Worm (Caenorhabditis elegans) whole organism, early embryonic: ENCODE data around the gene F58B6.1.
A peak's percentile ranks its signal among the peaks of the same experiment; 100 is the strongest.
"Not testable (repeated sequence)": the region's sequence is repeated elsewhere in the genome, so short reads cannot be mapped to it uniquely, and the experiment has no call there.

Experiments
- B0310.2 ChIP-seq: sonication (generic microtip); optimal IDR thresholded peaks from 2 replicates; lab custom pipeline; 2016; ENCODE audit warnings: mild to moderate bottlenecking, missing genetic modification characterization, missing compliant biosample characterization
- F13C5.2 ChIP-seq: sonication (generic microtip); optimal IDR thresholded peaks from 2 replicates; lab custom pipeline; 2017; ENCODE audit warnings: mild to moderate bottlenecking, missing genetic modification characterization, inconsistent platforms, missing compliant biosample characterization
- aly-1 ChIP-seq: sonication (generic microtip); optimal IDR thresholded peaks from 2 replicates; lab custom pipeline; 2016; ENCODE audit warnings: missing genetic modification characterization, missing compliant biosample characterization
- ama-1 ChIP-seq: fragments of 150-350 bp; optimal IDR thresholded peaks from 2 replicates; lab custom pipeline; 2014
- ceh-13 ChIP-seq: fragments of 200-800 bp; sonication (Bioruptor generic); optimal IDR thresholded peaks from 2 replicates; lab custom pipeline; 2018; ENCODE audit warnings: mild to moderate bottlenecking, missing genetic modification characterization, missing compliant biosample characterization
- ceh-36 ChIP-seq: sonication (generic microtip); optimal IDR thresholded peaks from 2 replicates; lab custom pipeline; 2016; ENCODE audit warnings: missing genetic modification characterization, inconsistent platforms, missing compliant biosample characterization
- ets-7 ChIP-seq: sonication (generic microtip); optimal IDR thresholded peaks from 2 replicates; lab custom pipeline; 2016; ENCODE audit warnings: missing genotype, missing genetic modification characterization, missing compliant biosample characterization
- flt-1 ChIP-seq: fragments of 200-800 bp; sonication (Bioruptor generic); IDR thresholded peaks from 2 replicates; pipeline ENCODE4 v1.3.6; 2022; ENCODE audit warnings: missing genetic modification characterization, missing compliant biosample characterization
- hmbx-1 ChIP-seq: sonication (generic microtip); optimal IDR thresholded peaks from 2 replicates; lab custom pipeline; 2016; ENCODE audit warnings: mild to moderate bottlenecking, missing genetic modification characterization, missing compliant biosample characterization
- hmg-4 ChIP-seq: fragments of 200-800 bp; sonication (Bioruptor generic); optimal IDR thresholded peaks from 2 replicates; lab custom pipeline; 2018; ENCODE audit warnings: mild to moderate bottlenecking, missing genetic modification characterization, missing compliant biosample characterization
- hnd-1 ChIP-seq: sonication (generic microtip); optimal IDR thresholded peaks from 2 replicates; lab custom pipeline; 2016; ENCODE audit warnings: missing genetic modification characterization, missing compliant biosample characterization
- pes-1 ChIP-seq: fragments of 200-800 bp; sonication (Bioruptor generic); IDR thresholded peaks from 2 replicates; pipeline ENCODE4 v1.3.6; 2022; ENCODE audit warnings: missing genetic modification reagents, missing genetic modification characterization, missing compliant biosample characterization
- scrt-1 ChIP-seq: fragments of 200-800 bp; sonication (Bioruptor generic); IDR thresholded peaks from 2 replicates; pipeline ENCODE4 v1.3.6; 2022; ENCODE audit warnings: missing genetic modification characterization, missing compliant biosample characterization
- sea-1 ChIP-seq: fragments of 200-800 bp; sonication (Bioruptor generic); conservative IDR thresholded peaks from 2 replicates; pipeline ENCODE4 v1.3.6; 2022; ENCODE audit warnings: missing genetic modification characterization, missing compliant biosample characterization
- tbx-11 ChIP-seq: fragments of 200-800 bp; sonication (Bioruptor generic); IDR thresholded peaks from 2 replicates; pipeline ENCODE4 v1.3.6; 2022; ENCODE audit warnings: missing genetic modification characterization, missing compliant biosample characterization
- tbx-37 ChIP-seq: fragments of 200-800 bp; sonication (Bioruptor generic); conservative IDR thresholded peaks from 2 replicates; pipeline ENCODE4 v1.3.6; 2022; ENCODE audit warnings: missing genetic modification reagents, missing genetic modification characterization, missing compliant biosample characterization
- tra-4 ChIP-seq: sonication (generic microtip); optimal IDR thresholded peaks from 2 replicates; lab custom pipeline; 2017; ENCODE audit warnings: missing genetic modification characterization, missing compliant biosample characterization

Gene F58B6.1

DNA sequence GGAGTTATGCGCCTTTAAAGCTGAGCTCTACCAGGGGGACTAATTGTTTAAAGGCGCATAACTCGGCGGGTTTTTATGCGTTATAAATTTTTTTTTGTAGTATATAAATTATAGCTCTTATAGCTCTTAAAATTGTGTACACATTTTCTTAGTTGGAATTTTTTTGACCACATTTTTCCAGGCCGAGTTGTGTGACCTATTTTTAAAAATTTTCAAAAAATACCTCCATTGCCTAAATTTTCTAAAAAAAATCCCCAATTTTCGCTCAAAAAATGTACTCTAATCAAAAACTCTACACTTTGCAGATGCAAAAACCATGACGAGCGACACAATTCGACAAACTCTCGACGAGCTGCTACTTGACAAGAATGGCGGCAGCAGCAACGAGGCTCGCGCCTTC is 12.8 kb downstream of the F58B6.1 start, which contains the start of gene exc-6:
Gene exc-6, plus strand, starts transcription at position 301 of the 400 bp plus-strand sequence.
- TF ChIP-seq ama-1 (lab: Kevin White, UChicago) (no peak), tra-4 (no peak), pes-1 (GFP tag; lab: Robert Waterston, UW) (no peak), hnd-1 (no peak), aly-1 (tag; lab: Kevin White, UChicago) (no peak), scrt-1 (GFP tag; lab: Robert Waterston, UW) (no peak), ceh-13 (no peak), F13C5.2 (tag; lab: Kevin White, UChicago) (no peak), sea-1 (no peak), hmbx-1 (tag; lab: Kevin White, UChicago) (no peak), B0310.2 (no peak), ets-7 (tag; lab: Kevin White, UChicago) (no peak), flt-1 (no peak), tbx-37 (GFP tag; lab: Robert Waterston, UW) (no peak), hmg-4 (GFP tag; lab: Kevin White, UChicago) (no peak), tbx-11 (GFP tag; lab: Robert Waterston, UW) (no peak), ceh-36 (tag; lab: Kevin White, UChicago) (no peak)

DNA sequence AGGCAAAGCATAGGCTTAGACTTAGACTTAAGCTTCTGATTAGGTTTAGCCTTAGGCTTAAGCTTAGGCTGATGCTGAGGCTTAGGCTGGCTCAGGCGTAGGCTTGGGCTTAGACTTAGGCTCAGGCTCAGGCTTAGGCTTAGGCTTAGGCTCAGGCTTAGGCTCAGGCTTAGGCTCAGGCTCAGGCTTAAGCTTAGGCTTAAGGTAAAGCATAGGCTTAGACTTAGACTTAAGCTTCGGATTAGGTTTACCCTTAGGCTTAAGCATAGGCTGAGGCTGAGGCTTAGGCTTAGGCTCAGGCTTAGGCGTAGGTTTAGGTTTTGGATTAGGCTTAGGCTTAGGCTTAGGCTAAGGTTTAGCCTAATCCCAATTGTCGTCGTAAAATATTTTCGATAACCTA is 16.2 kb downstream of the F58B6.1 start:
- TF ChIP-seq ceh-36 (tag; lab: Kevin White, UChicago) (peak; percentile 89), tra-4 (no peak)

DNA sequence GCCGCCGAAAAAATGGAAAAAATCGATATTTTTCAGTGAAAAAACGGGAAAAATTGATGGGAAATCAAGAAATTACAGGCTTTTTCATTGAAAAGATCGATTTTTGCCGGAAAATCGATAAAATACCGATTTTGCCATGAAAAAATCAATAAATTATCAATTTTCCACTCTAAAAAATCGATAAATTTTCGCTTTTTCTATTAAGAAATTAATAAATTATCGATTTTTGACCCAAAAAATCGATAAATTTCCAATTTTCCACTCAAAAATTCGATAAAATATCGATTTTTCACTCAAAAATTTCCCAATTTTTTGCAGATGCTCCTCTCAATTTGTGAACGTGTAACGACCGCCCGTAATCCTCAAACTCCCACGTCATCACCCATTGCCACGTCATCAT is 21.3 kb downstream of the F58B6.1 start:
- no peak for TF ChIP-seq scrt-1 (GFP tag; lab: Robert Waterston, UW)
- TF ChIP-seq tbx-37 (GFP tag; lab: Robert Waterston, UW): no peak
- TF ChIP-seq hmbx-1 (tag; lab: Kevin White, UChicago): no peak
- no peak for TF ChIP-seq flt-1
- no peak for TF ChIP-seq ceh-13
- TF ChIP-seq tra-4: no peak
- no peak for TF ChIP-seq ceh-36 (tag; lab: Kevin White, UChicago)
- TF ChIP-seq aly-1 (tag; lab: Kevin White, UChicago): no peak
- TF ChIP-seq hmg-4 (GFP tag; lab: Kevin White, UChicago): no peak

DNA sequence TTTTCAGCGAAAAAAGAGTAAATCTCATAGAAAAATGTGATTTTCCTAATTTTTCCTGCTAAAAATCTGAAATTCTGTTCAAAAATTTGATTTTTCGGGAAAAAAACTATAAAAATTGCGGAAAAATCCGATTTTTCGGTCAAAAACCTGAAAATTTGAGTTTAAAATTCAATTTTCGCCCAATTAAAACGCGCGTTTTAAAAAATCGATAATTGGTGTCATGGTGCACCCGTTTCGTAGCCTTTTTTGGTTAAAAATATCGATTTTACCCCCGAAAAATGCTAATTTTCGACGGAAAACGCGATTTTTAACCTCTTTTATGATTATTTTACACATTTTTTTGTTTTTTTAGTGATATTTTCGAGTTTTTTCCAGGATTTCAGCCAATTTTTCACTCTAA is 30.8 kb downstream of the F58B6.1 start:
- no peak for TF ChIP-seq hnd-1

DNA sequence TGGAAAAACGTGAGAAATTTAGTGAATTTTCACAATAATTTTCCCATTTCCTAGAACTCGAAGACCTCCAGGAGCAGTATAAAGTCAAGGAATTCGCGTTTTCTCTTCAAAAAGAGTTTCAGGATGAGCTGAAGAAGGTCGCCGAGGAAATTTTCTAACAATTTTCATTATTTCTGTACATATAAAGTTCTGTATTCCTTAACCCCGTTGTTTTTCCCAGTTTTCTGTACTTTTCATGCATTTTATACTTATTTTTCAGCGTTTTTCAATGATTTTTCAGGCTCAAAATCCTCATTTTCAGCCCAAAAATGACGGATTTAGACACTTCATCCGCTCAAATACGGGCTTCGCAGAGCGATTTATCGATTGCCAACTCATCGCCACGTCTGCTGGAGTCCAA is 34.6 kb downstream of the F58B6.1 start, which contains the start of gene par-2:
Gene par-2, plus strand, starts transcription at position 301 of the 400 bp plus-strand sequence.
- no peak for TF ChIP-seq tbx-37 (GFP tag; lab: Robert Waterston, UW)
- no peak for TF ChIP-seq ceh-36 (tag; lab: Kevin White, UChicago)
- TF ChIP-seq ama-1 (lab: Kevin White, UChicago): no peak
- no peak for TF ChIP-seq scrt-1 (GFP tag; lab: Robert Waterston, UW)
- TF ChIP-seq B0310.2: no peak
- no peak for TF ChIP-seq hnd-1
- no peak for TF ChIP-seq ets-7 (tag; lab: Kevin White, UChicago)
- TF ChIP-seq pes-1 (GFP tag; lab: Robert Waterston, UW): no peak
- TF ChIP-seq hmg-4 (GFP tag; lab: Kevin White, UChicago): no peak
- TF ChIP-seq hmbx-1 (tag; lab: Kevin White, UChicago): no peak
- no peak for TF ChIP-seq tra-4
- no peak for TF ChIP-seq ceh-13
- TF ChIP-seq flt-1: no peak
- no peak for TF ChIP-seq sea-1
- no peak for TF ChIP-seq aly-1 (tag; lab: Kevin White, UChicago)
- TF ChIP-seq F13C5.2 (tag; lab: Kevin White, UChicago): no peak

DNA sequence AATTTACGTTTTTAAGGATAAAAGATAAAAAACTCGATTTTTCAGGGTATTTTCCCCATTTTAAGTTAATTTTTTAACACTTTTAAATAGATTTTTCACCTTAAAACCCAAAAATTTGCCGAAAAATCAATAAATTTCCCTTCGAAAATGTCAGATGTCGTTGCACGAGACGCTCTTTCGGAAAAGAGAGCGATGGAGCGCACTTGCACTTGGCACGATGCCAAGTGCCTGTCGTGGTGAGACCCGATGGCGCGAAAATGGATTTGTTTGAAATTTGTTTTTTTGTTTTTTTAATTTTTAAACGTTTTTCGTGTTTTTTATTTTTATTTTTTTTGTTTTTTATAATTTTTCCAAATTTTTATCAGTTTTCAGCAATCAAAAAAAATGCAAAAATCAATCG is 35.2 kb downstream of the F58B6.1 start, which contains the start of the genes rab-18 and kbp-4:
Gene rab-18, minus strand, starts transcription at position 240 of the 400 bp plus-strand sequence.
Gene kbp-4, plus strand, starts transcription at position 366 of the 400 bp plus-strand sequence.
- no peak for TF ChIP-seq tbx-11 (GFP tag; lab: Robert Waterston, UW)
- TF ChIP-seq flt-1: no peak
- TF ChIP-seq ceh-13: no peak
- no peak for TF ChIP-seq tra-4
- TF ChIP-seq ceh-36 (tag; lab: Kevin White, UChicago): no peak
- TF ChIP-seq aly-1 (tag; lab: Kevin White, UChicago): no peak
- TF ChIP-seq hmg-4 (GFP tag; lab: Kevin White, UChicago): no peak
- TF ChIP-seq hnd-1: no peak
- TF ChIP-seq ama-1 (lab: Kevin White, UChicago): no peak
- TF ChIP-seq scrt-1 (GFP tag; lab: Robert Waterston, UW): no peak
- peak; percentile 68 for TF ChIP-seq F13C5.2 (tag; lab: Kevin White, UChicago)
- 0 out of 2 replicates have a peak, but pooled peaks have one; percentile 4 for TF ChIP-seq tbx-37 (GFP tag; lab: Robert Waterston, UW)

DNA sequence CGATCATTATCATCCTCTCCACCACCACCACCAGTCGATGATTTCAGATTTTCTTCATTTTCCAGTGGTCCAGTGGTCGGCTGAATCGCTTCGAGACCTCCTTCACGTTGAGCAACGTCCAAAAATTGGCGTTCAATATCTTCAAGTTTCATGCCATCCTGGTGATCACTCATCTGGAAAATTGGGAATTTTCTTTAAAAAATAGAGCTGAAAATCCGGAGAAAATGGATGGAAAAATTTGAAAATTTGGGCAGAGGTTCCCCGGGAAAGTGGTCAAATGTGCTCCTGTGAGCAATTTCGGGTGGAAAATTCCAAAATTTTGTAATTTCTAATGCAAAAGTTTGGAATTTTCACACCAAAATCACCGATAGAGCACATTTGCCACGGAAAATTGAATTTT is 39.3 kb downstream of the F58B6.1 start, which contains the start of gene uaf-1:
Gene uaf-1, minus strand, starts transcription at position 173 of the 400 bp plus-strand sequence.
- not testable (repeated sequence) for TF ChIP-seq hmbx-1 (tag; lab: Kevin White, UChicago); ceh-36 (tag; lab: Kevin White, UChicago); ama-1 (lab: Kevin White, UChicago)

DNA sequence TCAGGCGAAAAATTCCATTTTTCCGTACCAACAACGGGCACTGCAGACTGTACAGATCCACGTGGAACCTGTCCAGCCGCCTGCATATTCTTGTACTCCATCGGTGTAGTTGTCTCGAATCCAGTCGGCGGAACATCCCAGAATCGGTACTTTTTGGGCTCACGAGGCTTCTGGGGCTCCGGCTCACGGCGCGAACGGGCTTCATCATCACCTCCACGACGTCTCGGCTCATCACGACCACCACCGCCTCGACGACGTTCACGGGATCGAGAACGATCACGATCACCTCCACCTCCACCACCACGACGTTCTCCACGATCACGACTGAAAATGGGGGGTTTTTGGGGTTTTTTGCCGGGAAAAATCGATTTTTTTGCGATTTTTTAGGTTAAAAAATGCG is 41.6 kb downstream of the F58B6.1 start:
- TF ChIP-seq ets-7 (tag; lab: Kevin White, UChicago) (no peak), sea-1 (no peak), scrt-1 (GFP tag; lab: Robert Waterston, UW) (no peak), tbx-37 (GFP tag; lab: Robert Waterston, UW) (no peak), aly-1 (tag; lab: Kevin White, UChicago) (no peak), tbx-11 (GFP tag; lab: Robert Waterston, UW) (no peak), hnd-1 (no peak), hmbx-1 (tag; lab: Kevin White, UChicago) (no peak), flt-1 (no peak), ceh-36 (tag; lab: Kevin White, UChicago) (no peak), pes-1 (GFP tag; lab: Robert Waterston, UW) (no peak), hmg-4 (GFP tag; lab: Kevin White, UChicago) (no peak), tra-4 (no peak), F13C5.2 (tag; lab: Kevin White, UChicago) (no peak), B0310.2 (no peak), ceh-13 (no peak), ama-1 (lab: Kevin White, UChicago) (no peak)
